Worm (Caenorhabditis elegans): ENCODE results near the gene W09D6.4.

- TF ChIP-seq lin-39 (tag; optimal IDR thresholded peaks at IDR 0.05) = no peak
- TF ChIP-seq R02D3.7 (tag; optimal IDR thresholded peaks at IDR 0.05) = no peak
- TF ChIP-seq unc-62 (GFP tag; optimal IDR thresholded peaks at IDR 0.05) = no peak
- no peak for TF ChIP-seq egl-5 (tag; optimal IDR thresholded peaks at IDR 0.05)
- no peak for TF ChIP-seq aly-2 (tag; optimal IDR thresholded peaks at IDR 0.05)
- no peak for TF ChIP-seq ZK546.5 (tag; optimal IDR thresholded peaks at IDR 0.05)
- no peak for TF ChIP-seq nhr-25 (tag; optimal IDR thresholded peaks at IDR 0.05)
- no peak for TF ChIP-seq snpc-4 (tag; optimal IDR thresholded peaks at IDR 0.05)
- TF ChIP-seq jun-1 (tag; optimal IDR thresholded peaks at IDR 0.05) = no peak
- no peak for TF ChIP-seq skn-1 (tag; optimal IDR thresholded peaks at IDR 0.05)
- TF ChIP-seq ama-1 (optimal IDR thresholded peaks at IDR 0.05) = no peak
- TF ChIP-seq fos-1 (tag; optimal IDR thresholded peaks at IDR 0.05) = no peak
- no peak for TF ChIP-seq pqm-1 (tag; optimal IDR thresholded peaks at IDR 0.05)
- TF ChIP-seq sea-2 (GFP tag; optimal IDR thresholded peaks at IDR 0.05) = no peak
These were observed 15.0 kb upstream of the W09D6.4 start for ce11 chrIII:11064576-11064975.

Data from whole organism, L3 larva.